Worm (Caenorhabditis elegans) whole organism, L4 larva: ENCODE data around the gene ugt-14.

Experiments
- aha-1 ChIP-seq: fragments of 150-350 bp; peaks from one replicate; lab custom pipeline; 2014; ENCODE audit warnings: missing biosample characterization, missing genetic modification characterization
- dpl-1 ChIP-seq: fragments of 150-350 bp; optimal IDR thresholded peaks from 2 replicates; lab custom pipeline; 2014; ENCODE audit warnings: missing biosample characterization, missing genetic modification reagents, missing genetic modification characterization
- lin-39 ChIP-seq: fragments of 150-350 bp; optimal IDR thresholded peaks from 2 replicates; lab custom pipeline; 2014; ENCODE audit warnings: missing biosample characterization, missing genetic modification reagents, missing genetic modification characterization
- unc-130 ChIP-seq: sonication (generic microtip); optimal IDR thresholded peaks from 2 replicates; lab custom pipeline; 2016; ENCODE audit warnings: missing genetic modification reagents, missing genetic modification characterization, missing compliant biosample characterization

DNA sequence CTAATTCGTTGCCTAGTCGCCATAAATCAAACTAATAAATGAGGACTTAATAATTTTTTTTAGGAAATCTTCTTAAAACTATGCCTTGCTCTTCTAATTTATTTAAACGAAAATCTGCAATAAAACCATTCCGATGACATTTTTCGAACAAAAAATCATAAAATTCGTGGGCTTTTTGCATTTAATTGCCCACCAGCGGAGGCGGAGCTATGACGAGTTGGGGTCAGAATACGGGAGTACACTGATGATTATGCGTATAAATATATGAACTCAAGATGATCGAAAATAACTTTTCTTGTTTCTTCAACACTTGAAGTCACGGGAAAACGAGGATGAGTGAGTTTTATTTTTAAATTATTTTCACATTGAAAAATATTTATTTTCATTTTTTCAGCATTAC lies 28.4 kb downstream of the ugt-14 start, which contains the start of gene catp-2:
- TF ChIP-seq dpl-1 (GFP tag; lab: Kevin White, UChicago) = no peak
- TF ChIP-seq lin-39 (tag; lab: Kevin White, UChicago) = no peak
- TF ChIP-seq aha-1 (tag; lab: Kevin White, UChicago) = no peak
- no peak for TF ChIP-seq unc-130 (GFP tag; lab: Kevin White, UChicago)
